Fruit fly (Drosophila melanogaster) whole organism, embryonic: ENCODE measurements around the gene CG42819.

Experiments used
- CG12744 ChIP-seq: fragments of 200-800 bp; sonication (Bioruptor generic); optimal IDR thresholded peaks from 2 replicates; lab custom pipeline; 2016; ENCODE audit warnings: missing biosample characterization, missing genetic modification characterization
- CG15269 ChIP-seq: fragments of 200-800 bp; sonication (Bioruptor generic); optimal IDR thresholded peaks from 2 replicates; lab custom pipeline; 2018; ENCODE audit warnings: missing biosample characterization, mild to moderate bottlenecking, missing genetic modification characterization, moderate library complexity
- CG7839 ChIP-seq: fragments of 200-800 bp; sonication (Bioruptor generic); optimal IDR thresholded peaks from 3 replicates; lab custom pipeline; 2018; ENCODE audit warnings: missing biosample characterization, mild to moderate bottlenecking, missing genetic modification characterization, moderate library complexity
- Dip2 ChIP-seq: fragments of 200-800 bp; sonication (Bioruptor generic); IDR thresholded peaks from 2 replicates; pipeline ENCODE4 v1.3.6; 2022; ENCODE audit warnings: missing biosample characterization, missing genetic modification characterization
- Med ChIP-seq: fragments of 200-800 bp; sonication (Bioruptor generic); peaks from one replicate; lab custom pipeline; 2016; ENCODE audit warnings: missing biosample characterization, missing genetic modification characterization, mild to moderate bottlenecking, inconsistent platforms, moderate library complexity
- crp ChIP-seq, 2 experiments: fragments of 200-800 bp; sonication (Bioruptor generic); optimal IDR thresholded peaks; 2 replicates in 1 of 2; 3 replicates in 1 of 2; lab custom pipeline; 2017; ENCODE audit warnings: missing biosample characterization in 2 of 2, missing genetic modification characterization in 2 of 2, mild to moderate bottlenecking in 1 of 2, moderate library complexity in 1 of 2
- disco-r ChIP-seq: fragments of 200-800 bp; sonication (Bioruptor generic); optimal IDR thresholded peaks from 2 replicates; lab custom pipeline; 2016; ENCODE audit warnings: missing biosample characterization, missing genetic modification characterization
- nmo ChIP-seq: fragments of 200-800 bp; sonication (Bioruptor generic); optimal IDR thresholded peaks from 2 replicates; lab custom pipeline; 2018; ENCODE audit warnings: missing biosample characterization, mild to moderate bottlenecking, missing genetic modification characterization, moderate library complexity
- sisA ChIP-seq: fragments of 200-800 bp; sonication (Bioruptor generic); IDR thresholded peaks from 2 replicates; pipeline ENCODE4 v1.3.6; 2022; ENCODE audit warnings: missing biosample characterization, missing genetic modification characterization

DNA sequence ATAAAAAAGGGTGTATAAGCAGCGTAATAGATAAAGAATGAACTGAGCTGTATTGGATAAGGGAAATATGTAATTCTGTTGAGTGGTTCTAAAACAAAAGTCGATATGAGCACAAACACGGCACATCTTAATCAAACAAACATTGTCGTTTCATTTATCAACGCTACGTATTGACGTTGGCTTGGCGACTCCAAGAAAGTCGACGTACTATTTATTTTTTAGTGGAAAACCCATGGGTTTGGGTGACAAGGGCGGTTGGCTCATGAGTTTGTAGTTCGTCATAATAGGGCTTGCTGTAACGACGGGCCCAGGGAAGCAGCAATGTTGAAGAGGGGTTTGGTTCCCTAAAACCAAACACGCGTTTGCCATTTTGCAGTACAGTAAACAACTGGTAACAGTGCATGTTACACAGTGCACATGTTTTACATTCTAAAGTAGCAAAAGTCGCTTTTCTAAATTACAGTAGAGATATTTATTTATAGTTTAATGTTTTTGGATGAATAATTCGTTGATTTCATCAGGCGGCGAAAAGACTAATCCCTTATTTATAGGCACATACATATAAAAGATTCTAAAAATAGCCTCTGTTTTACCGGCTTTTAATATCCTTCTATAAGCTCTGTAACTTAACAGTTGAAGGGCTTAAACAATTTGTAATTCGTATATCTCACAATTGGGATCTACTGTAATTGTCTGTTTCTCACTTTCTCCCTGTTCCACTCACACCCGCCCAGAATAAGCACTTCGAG lies 27.8 kb downstream of the CG42819 start:
- peak; percentile 77 for TF ChIP-seq Med
- no peak for TF ChIP-seq CG15269
- TF ChIP-seq nmo: peak; percentile 46
- TF ChIP-seq sisA (GFP tag; lab: Robert Waterston, UW): peak; percentile 44; the same call in 1 of the 2 replicates
- no peak for TF ChIP-seq CG12744
- TF ChIP-seq CG7839 (tag; lab: Kevin White, UChicago): no peak
- TF ChIP-seq crp (GFP tag; optimal IDR thresholded peaks at IDR 0.05; lab: Kevin White, UChicago): no peak
- no peak for TF ChIP-seq disco-r (GFP tag; lab: Kevin White, UChicago)
- TF ChIP-seq Dip2 (GFP tag; lab: Robert Waterston, UW): no peak
